Fruit fly (Drosophila melanogaster) whole organism, wandering third instar larva: Measurements from ENCODE around the gene c12.1.

ENCODE experiments used
- Abd-B ChIP-seq: fragments of >200 bp; optimal IDR thresholded peaks from 2 replicates; lab custom pipeline; 2017; ENCODE audit warnings: missing biosample characterization, missing genetic modification characterization
- CG32264 ChIP-seq: fragments of 200-800 bp; sonication (Bioruptor generic); optimal IDR thresholded peaks from 2 replicates; lab custom pipeline; 2016; ENCODE audit warnings: missing biosample characterization, missing genetic modification characterization
- CG9705 ChIP-seq: fragments of 200-800 bp; sonication (Bioruptor generic); optimal IDR thresholded peaks from 2 replicates; lab custom pipeline; 2018; ENCODE audit warnings: missing biosample characterization, mild to moderate bottlenecking, missing genetic modification characterization
- CrebA ChIP-seq: fragments of 200-800 bp; sonication (Bioruptor generic); optimal IDR thresholded peaks from 2 replicates; lab custom pipeline; 2016; ENCODE audit warnings: missing biosample characterization, mild to moderate bottlenecking, missing genetic modification characterization, borderline replicate concordance
- Dfd ChIP-seq: fragments of >200 bp; optimal IDR thresholded peaks from 2 replicates; lab custom pipeline; 2017; ENCODE audit warnings: missing biosample characterization, missing genetic modification characterization
- Dif ChIP-seq: fragments of 200-275, 200-300 bp; sonication (Bioruptor generic); optimal IDR thresholded peaks from 2 replicates; lab custom pipeline; 2018; ENCODE audit warnings: missing biosample characterization, missing genetic modification characterization; ENCODE audit not compliant: partially characterized antibody
- GATAd ChIP-seq: sonication (Bioruptor generic); optimal IDR thresholded peaks from 2 replicates; lab custom pipeline; 2016; ENCODE audit warnings: missing biosample characterization, missing genetic modification characterization
- HLH106 ChIP-seq: fragments of 200-800 bp; optimal IDR thresholded peaks from 3 replicates; lab custom pipeline; 2019; ENCODE audit warnings: missing biosample characterization, mild to moderate bottlenecking, missing genetic modification characterization, moderate library complexity
- Hnf4 ChIP-seq: fragments of 200-800 bp; sonication (Bioruptor generic); optimal IDR thresholded peaks from 2 replicates; lab custom pipeline; 2016; ENCODE audit warnings: missing biosample characterization, mild to moderate bottlenecking, missing genetic modification characterization
- Hr78 ChIP-seq: fragments of >200 bp; optimal IDR thresholded peaks from 2 replicates; lab custom pipeline; 2017; ENCODE audit warnings: missing biosample characterization, missing genetic modification characterization
- Hr83 ChIP-seq: fragments of 200-300 bp; sonication (Bioruptor generic); optimal IDR thresholded peaks from 2 replicates; lab custom pipeline; 2016; ENCODE audit warnings: missing biosample characterization, mild to moderate bottlenecking, missing genetic modification characterization, moderate library complexity; ENCODE audit not compliant: poor library complexity, severe bottlenecking
- Jra ChIP-seq: sonication (Bioruptor generic); optimal IDR thresholded peaks from 2 replicates; lab custom pipeline; 2016; ENCODE audit warnings: missing biosample characterization, missing genetic modification characterization
- Mio ChIP-seq: sonication (Bioruptor generic); optimal IDR thresholded peaks from 2 replicates; lab custom pipeline; 2016; ENCODE audit warnings: missing biosample characterization, missing genetic modification characterization
- Myc ChIP-seq: fragments of >200 bp; optimal IDR thresholded peaks from 2 replicates; lab custom pipeline; 2017
- N ChIP-seq: fragments of >200 bp; optimal IDR thresholded peaks from 2 replicates; lab custom pipeline; 2018; ENCODE audit warnings: missing biosample characterization, missing external identifiers, missing genetic modification characterization
- OdsH ChIP-seq: fragments of 200-800 bp; sonication (Bioruptor generic); optimal IDR thresholded peaks from 2 replicates; lab custom pipeline; 2016; ENCODE audit warnings: missing biosample characterization, mild to moderate bottlenecking, missing genetic modification characterization
- Rel ChIP-seq, 2 experiments: fragments of 200-800 bp; sonication (Bioruptor generic) in 1 of 2; optimal IDR thresholded peaks; 2 replicates in 1 of 2; 3 replicates in 1 of 2; lab custom pipeline; 2016 to 2019; ENCODE audit warnings: mild to moderate bottlenecking in 2 of 2, missing biosample characterization in 2 of 2, missing genetic modification characterization in 2 of 2, moderate library complexity in 1 of 2
- Sp1 ChIP-seq: fragments of 200-800 bp; sonication (Bioruptor generic); optimal IDR thresholded peaks from 3 replicates; lab custom pipeline; 2019; ENCODE audit warnings: missing biosample characterization, mild to moderate bottlenecking, missing genetic modification characterization, moderate library complexity
- Vsx2 ChIP-seq: fragments of 200-300, 225-300 bp; sonication (Bioruptor generic); optimal IDR thresholded peaks from 2 replicates; lab custom pipeline; 2018; ENCODE audit warnings: missing biosample characterization, missing genetic modification characterization; ENCODE audit not compliant: partially characterized antibody
- br ChIP-seq: fragments of 200-800 bp; sonication (Bioruptor generic); optimal IDR thresholded peaks from 2 replicates; lab custom pipeline; 2016; ENCODE audit warnings: missing biosample characterization, missing genetic modification characterization
- brk ChIP-seq: fragments of 200-800 bp; sonication (Bioruptor generic); optimal IDR thresholded peaks from 2 replicates; lab custom pipeline; 2016; ENCODE audit warnings: missing biosample characterization, mild to moderate bottlenecking, missing genetic modification characterization
- dl ChIP-seq, 2 experiments: fragments of 175-275, 200-275 bp in 1 of 2; fragments of 200-275 bp in 1 of 2; sonication (Bioruptor generic); optimal IDR thresholded peaks; lab custom pipeline; 2018; ENCODE audit warnings: mild to moderate bottlenecking in 2 of 2, missing biosample characterization in 2 of 2, missing genetic modification characterization in 2 of 2, moderate library complexity in 2 of 2; ENCODE audit not compliant: partially characterized antibody in 2 of 2, insufficient read depth in 1 of 2
- dmrt93B ChIP-seq: fragments of 200-800 bp; sonication (Bioruptor generic); optimal IDR thresholded peaks from 2 replicates; lab custom pipeline; 2018; ENCODE audit warnings: missing biosample characterization, mild to moderate bottlenecking, missing genetic modification characterization
- dsf ChIP-seq: sonication (Bioruptor generic); optimal IDR thresholded peaks from 2 replicates; lab custom pipeline; 2016; ENCODE audit warnings: missing biosample characterization, missing genetic modification characterization, borderline replicate concordance
- ey ChIP-seq: fragments of 200-800 bp; sonication (Bioruptor generic); optimal IDR thresholded peaks from 2 replicates; lab custom pipeline; 2016; ENCODE audit warnings: missing biosample characterization, missing genetic modification characterization
- foxo ChIP-seq, 2 experiments: fragments of 200-800 bp; sonication (Bioruptor generic); optimal IDR thresholded peaks; 2 replicates in 1 of 2; 3 replicates in 1 of 2; lab custom pipeline; 2016 to 2017; ENCODE audit warnings: missing biosample characterization in 2 of 2, missing genetic modification characterization in 2 of 2
- fru ChIP-seq: fragments of 200-800 bp; sonication (Bioruptor generic); optimal IDR thresholded peaks from 3 replicates; lab custom pipeline; 2016; ENCODE audit warnings: missing biosample characterization, mild to moderate bottlenecking, missing genetic modification characterization
- h ChIP-seq: fragments of 200-800 bp; sonication (Bioruptor generic); optimal IDR thresholded peaks from 3 replicates; lab custom pipeline; 2016; ENCODE audit warnings: missing biosample characterization, mild to moderate bottlenecking, missing genetic modification characterization
- jim ChIP-seq: fragments of 175-275, 200-325 bp; sonication (Bioruptor generic); optimal IDR thresholded peaks from 2 replicates; lab custom pipeline; 2016; ENCODE audit warnings: missing biosample characterization, mild to moderate bottlenecking, missing genetic modification characterization
- lola ChIP-seq: fragments of >200 bp; optimal IDR thresholded peaks from 2 replicates; lab custom pipeline; 2017; ENCODE audit warnings: missing biosample characterization, missing genetic modification characterization
- pan ChIP-seq: fragments of >200 bp; optimal IDR thresholded peaks from 2 replicates; lab custom pipeline; 2017
- psq ChIP-seq: fragments of 200-800 bp; sonication (Bioruptor generic); optimal IDR thresholded peaks from 3 replicates; lab custom pipeline; 2017; ENCODE audit warnings: missing biosample characterization, mild to moderate bottlenecking, missing genetic modification characterization, moderate library complexity
- rgr ChIP-seq: fragments of 200-800 bp; sonication (Bioruptor generic); optimal IDR thresholded peaks from 3 replicates; lab custom pipeline; 2016; ENCODE audit warnings: missing biosample characterization, mild to moderate bottlenecking, missing genetic modification characterization
- sage ChIP-seq: fragments of 200-800 bp; sonication (Bioruptor generic); optimal IDR thresholded peaks from 2 replicates; lab custom pipeline; 2016; ENCODE audit warnings: missing biosample characterization, mild to moderate bottlenecking, missing genetic modification characterization
- sv ChIP-seq: fragments of 200-800 bp; sonication (Bioruptor generic); optimal IDR thresholded peaks from 3 replicates; lab custom pipeline; 2016; ENCODE audit warnings: missing biosample characterization, missing genetic modification characterization
- tai ChIP-seq: sonication (Bioruptor generic); optimal IDR thresholded peaks from 2 replicates; lab custom pipeline; 2016; ENCODE audit warnings: missing biosample characterization, missing genetic modification characterization
- usp ChIP-seq: fragments of >200 bp; optimal IDR thresholded peaks from 2 replicates; lab custom pipeline; 2017; ENCODE audit warnings: missing biosample characterization, missing genetic modification characterization
- woc ChIP-seq: sonication (Bioruptor generic); optimal IDR thresholded peaks from 2 replicates; lab custom pipeline; 2016; ENCODE audit warnings: missing biosample characterization, mild to moderate bottlenecking, missing genetic modification characterization

Gene c12.1

dm6 chrX:9297661-9298433, 21.2 kb downstream of the c12.1 start:
- TF ChIP-seq N (GFP tag; lab: Kevin White, UChicago) (no peak), Dif (GFP tag; lab: Kevin White, UChicago) (no peak), Vsx2 (GFP tag; lab: Kevin White, UChicago) (no peak), Hr83 (no peak), Dfd (GFP tag; lab: Kevin White, UChicago) (no peak), Hnf4 (GFP tag; lab: Kevin White, UChicago) (peak; percentile 6), brk (GFP tag; lab: Kevin White, UChicago) (no peak), dsf (no peak), Myc (lab: Kevin White, UChicago) (no peak), tai (GFP tag; lab: Kevin White, UChicago) (peak; percentile 13), CG32264 (no peak), Abd-B (GFP tag; lab: Kevin White, UChicago) (no peak), dmrt93B (GFP tag; lab: Kevin White, UChicago) (peak; percentile 8), Sp1 (GFP tag; lab: Kevin White, UChicago) (peak; percentile 12), psq (GFP tag; lab: Kevin White, UChicago) (peak; percentile 1), OdsH (peak; percentile 29), CG9705 (no peak), HLH106 (tag; lab: Kevin White, UChicago) (peak; percentile 55), pan (lab: Kevin White, UChicago) (no peak), br (peak; percentile 53), Rel (GFP tag; optimal IDR thresholded peaks at IDR 0.05; lab: Kevin White, UChicago) (no peak), Rel (tag; optimal IDR thresholded peaks at IDR 0.05; lab: Kevin White, UChicago) (peak; percentile 56), h (peak; percentile 44), lola (GFP tag; lab: Kevin White, UChicago) (no peak), sage (no peak), ey (GFP tag; lab: Kevin White, UChicago) (peak; percentile 50), GATAd (GFP tag; lab: Kevin White, UChicago) (no peak), CrebA (GFP tag; lab: Kevin White, UChicago) (no peak), woc (GFP tag; lab: Kevin White, UChicago) (peak; percentile 8), usp (no peak), fru (GFP tag; lab: Kevin White, UChicago) (peak; percentile 26), rgr (GFP tag; lab: Kevin White, UChicago) (peak; percentile 47), dl (GFP tag; optimal IDR thresholded peaks at IDR 0.05; lab: Kevin White, UChicago; ENCODE audit: insufficient read depth in 1 of 2, partially characterized antibody in 2 of 2) (no peak), Jra (GFP tag; lab: Kevin White, UChicago) (no peak), sv (GFP tag; lab: Kevin White, UChicago) (no peak), foxo (GFP tag; optimal IDR thresholded peaks at IDR 0.05; lab: Kevin White, UChicago) (peak in 1 of 2 experiments; percentile 16), Mio (GFP tag; lab: Kevin White, UChicago) (no peak), jim (GFP tag; lab: Kevin White, UChicago) (no peak), Hr78 (GFP tag; lab: Kevin White, UChicago) (no peak)

DNA sequence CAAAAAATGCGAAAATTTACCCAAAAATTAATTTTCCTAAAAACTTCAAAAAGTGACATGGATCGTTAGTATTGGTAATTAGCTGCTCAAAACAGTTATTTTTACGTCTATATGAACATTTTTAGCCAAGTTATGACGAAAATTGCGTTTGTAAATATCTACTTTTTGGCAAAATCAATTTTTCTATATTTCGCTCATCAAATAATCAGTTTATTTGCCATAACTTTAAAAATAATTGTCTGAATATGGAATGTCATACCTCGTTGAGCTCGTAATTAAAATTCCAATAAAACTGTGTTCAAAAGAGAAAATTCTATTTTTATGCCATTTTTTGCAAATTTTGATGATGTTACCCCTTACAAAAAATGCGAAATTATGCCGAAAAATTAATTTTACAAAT, 22.5 kb downstream of the c12.1 start:
- no peak for TF ChIP-seq CrebA (GFP tag; lab: Kevin White, UChicago)
- peak; percentile 92 for TF ChIP-seq Dfd (GFP tag; lab: Kevin White, UChicago)
